Worm (Caenorhabditis elegans) whole organism, L2 larva: ENCODE data around the gene Y42A5A.5.

Experiments used
- alr-1 ChIP-seq: fragments of 150-350 bp; optimal IDR thresholded peaks from 2 replicates; lab custom pipeline; 2014; ENCODE audit warnings: missing biosample characterization, missing genetic modification characterization
- aly-2 ChIP-seq: fragments of 150-350 bp; optimal IDR thresholded peaks from 2 replicates; lab custom pipeline; 2014; ENCODE audit warnings: missing biosample characterization, missing genetic modification characterization
- elt-3 ChIP-seq: sonication (generic microtip); optimal IDR thresholded peaks from 2 replicates; lab custom pipeline; 2017; ENCODE audit warnings: missing biosample characterization, missing genetic modification characterization
- fos-1 ChIP-seq: fragments of 150-350 bp; optimal IDR thresholded peaks from 2 replicates; lab custom pipeline; 2014; ENCODE audit warnings: missing biosample characterization, missing genetic modification characterization
- gmeb-1 ChIP-seq: fragments of 150-350 bp; optimal IDR thresholded peaks from 2 replicates; lab custom pipeline; 2014; ENCODE audit warnings: missing biosample characterization, missing genetic modification characterization
- nhr-77 ChIP-seq: fragments of 150-350 bp; optimal IDR thresholded peaks from 2 replicates; lab custom pipeline; 2014; ENCODE audit warnings: missing biosample characterization, missing genetic modification characterization
- sma-3 ChIP-seq: sonication (generic microtip); optimal IDR thresholded peaks from 2 replicates; lab custom pipeline; 2016; ENCODE audit warnings: missing genetic modification reagents, missing genetic modification characterization, missing compliant biosample characterization
- snpc-4 ChIP-seq: fragments of 150-350 bp; optimal IDR thresholded peaks from 2 replicates; lab custom pipeline; 2014; ENCODE audit warnings: missing biosample characterization, missing genetic modification characterization
- zag-1 ChIP-seq: fragments of 150-350 bp; optimal IDR thresholded peaks from 2 replicates; lab custom pipeline; 2014; ENCODE audit warnings: missing biosample characterization, missing genetic modification characterization

ce11 chrV:11074448-11074847 lies 35.1 kb downstream of the Y42A5A.5 start, which contains the start of gene act-3:
- TF ChIP-seq snpc-4 (tag; lab: Kevin White, UChicago) (no peak), aly-2 (no peak), fos-1 (tag; lab: Kevin White, UChicago) (no peak), elt-3 (tag; lab: Kevin White, UChicago) (no peak), gmeb-1 (tag; lab: Kevin White, UChicago) (no peak), alr-1 (no peak), sma-3 (GFP tag; lab: Kevin White, UChicago) (no peak), nhr-77 (tag; lab: Kevin White, UChicago) (no peak), zag-1 (tag; lab: Kevin White, UChicago) (no peak)
